Worm (Caenorhabditis elegans) whole organism, young adult: Measurements from ENCODE around the gene acd-4.

Source experiments
- B0035.1 ChIP-seq: sonication (generic microtip); optimal IDR thresholded peaks from 2 replicates; lab custom pipeline; 2016; ENCODE audit warnings: missing genetic modification characterization, mild to moderate bottlenecking, missing compliant biosample characterization, missing genotype, missing genetic modification reagents
- F33H1.4 ChIP-seq: fragments of 200-800 bp; sonication (Bioruptor generic); IDR thresholded peaks from 2 replicates; pipeline ENCODE4 v1.3.6; 2022; ENCODE audit warnings: missing genetic modification reagents, missing genetic modification characterization, missing compliant biosample characterization
- F39B2.1 ChIP-seq: fragments of 200-800 bp; sonication (Bioruptor generic); IDR thresholded peaks from 2 replicates; pipeline ENCODE4 v1.3.6; 2022; ENCODE audit warnings: missing genetic modification reagents, missing genetic modification characterization, missing compliant biosample characterization
- Y53F4B.3 ChIP-seq: fragments of 200-800 bp; sonication (Bioruptor generic); IDR thresholded peaks from 2 replicates; pipeline ENCODE4 v1.3.6; 2022; ENCODE audit warnings: missing genetic modification reagents, missing genetic modification characterization, missing compliant biosample characterization
- Y95B8A.8 ChIP-seq: fragments of 200-800 bp; sonication (Bioruptor generic); IDR thresholded peaks from 2 replicates; pipeline ENCODE4 v1.3.6; 2022; ENCODE audit warnings: missing genetic modification reagents, missing genetic modification characterization, missing compliant biosample characterization
- atf-7 ChIP-seq: sonication (generic microtip); optimal IDR thresholded peaks from 2 replicates; lab custom pipeline; 2017; ENCODE audit warnings: mild to moderate bottlenecking, missing genetic modification characterization, missing compliant biosample characterization
- athp-1 ChIP-seq: sonication (generic microtip); optimal IDR thresholded peaks from 2 replicates; lab custom pipeline; 2017; ENCODE audit warnings: mild to moderate bottlenecking, missing genetic modification characterization, missing compliant biosample characterization
- attf-6 ChIP-seq: fragments of 200-800 bp; sonication (Bioruptor generic); IDR thresholded peaks from 2 replicates; pipeline ENCODE4 v1.3.6; 2022; ENCODE audit warnings: missing genetic modification reagents, missing genetic modification characterization, missing compliant biosample characterization
- bed-2 ChIP-seq: fragments of 200-800 bp; sonication (Bioruptor generic); IDR thresholded peaks from 2 replicates; pipeline ENCODE4 v1.3.6; 2022; ENCODE audit warnings: missing genetic modification reagents, missing genetic modification characterization, missing compliant biosample characterization
- cebp-1 ChIP-seq, 2 experiments: fragments of 200-800 bp in 1 of 2; sonication (Bioruptor generic) in 1 of 2; sonication (generic microtip) in 1 of 2; IDR thresholded peaks in 1 of 2; optimal IDR thresholded peaks in 1 of 2; 2 replicates each; pipeline versions ENCODE4 v1.3.6 to Lab custom; 2017 to 2022; ENCODE audit warnings: missing compliant biosample characterization in 2 of 2, missing genetic modification characterization in 2 of 2, mild to moderate bottlenecking in 1 of 2, missing genetic modification reagents in 1 of 2, moderate library complexity in 1 of 2
- dox-1 ChIP-seq: fragments of 200-800 bp; sonication (Bioruptor generic); IDR thresholded peaks from 2 replicates; pipeline ENCODE4 v1.3.6; 2022; ENCODE audit warnings: missing genetic modification reagents, missing genetic modification characterization, missing compliant biosample characterization
- let-607 ChIP-seq, 2 experiments: fragments of 200-800 bp in 1 of 2; sonication (Bioruptor generic) in 1 of 2; sonication (generic microtip) in 1 of 2; optimal IDR thresholded peaks; 2 replicates each; lab custom pipeline; 2016 to 2018; ENCODE audit warnings: mild to moderate bottlenecking in 2 of 2, missing compliant biosample characterization in 2 of 2, missing genetic modification characterization in 2 of 2, moderate library complexity in 2 of 2, missing genotype in 1 of 2
- lir-1 ChIP-seq: fragments of 200-800 bp; sonication (Bioruptor generic); conservative IDR thresholded peaks from 2 replicates; pipeline ENCODE4 v1.3.6; 2022; ENCODE audit warnings: missing genetic modification reagents, missing genetic modification characterization, missing compliant biosample characterization
- madf-3 ChIP-seq: fragments of 200-800 bp; sonication (Bioruptor generic); IDR thresholded peaks from 2 replicates; pipeline ENCODE4 v1.3.6; 2022; ENCODE audit warnings: missing genetic modification reagents, missing genetic modification characterization, missing compliant biosample characterization
- madf-6 ChIP-seq: fragments of 200-800 bp; sonication (Bioruptor generic); IDR thresholded peaks from 2 replicates; pipeline ENCODE4 v1.3.6; 2022; ENCODE audit warnings: missing genetic modification reagents, missing genetic modification characterization, missing compliant biosample characterization
- madf-8 ChIP-seq: fragments of 200-800 bp; sonication (Bioruptor generic); conservative IDR thresholded peaks from 2 replicates; pipeline ENCODE4 v1.3.6; 2022; ENCODE audit warnings: missing genetic modification reagents, missing genetic modification characterization, missing compliant biosample characterization
- mcd-1 ChIP-seq: fragments of 200-800 bp; sonication (Bioruptor generic); IDR thresholded peaks from 2 replicates; pipeline ENCODE4 v1.3.6; 2022; ENCODE audit warnings: missing genetic modification reagents, missing genetic modification characterization, missing compliant biosample characterization
- mxl-1 ChIP-seq: sonication (generic microtip); optimal IDR thresholded peaks from 2 replicates; lab custom pipeline; 2016; ENCODE audit warnings: missing genetic modification characterization, missing compliant biosample characterization
- nhr-80 ChIP-seq: sonication (generic microtip); optimal IDR thresholded peaks from 2 replicates; lab custom pipeline; 2016; ENCODE audit warnings: missing genetic modification characterization, missing compliant biosample characterization
- nhr-90 ChIP-seq: sonication (generic microtip); optimal IDR thresholded peaks from 2 replicates; lab custom pipeline; 2016; ENCODE audit warnings: missing genotype, mild to moderate bottlenecking, missing genetic modification characterization, missing compliant biosample characterization
- snpc-1.1 ChIP-seq: sonication (generic microtip); optimal IDR thresholded peaks from 2 replicates; lab custom pipeline; 2017; ENCODE audit warnings: missing genetic modification characterization, mild to moderate bottlenecking, missing compliant biosample characterization, antibody characterized with exemption, moderate library complexity, missing genotype, missing genetic modification reagents; ENCODE audit not compliant: insufficient read depth
- somi-1 ChIP-seq: fragments of 200-800 bp; sonication (Bioruptor generic); optimal IDR thresholded peaks from 2 replicates; lab custom pipeline; 2018; ENCODE audit warnings: mild to moderate bottlenecking, missing genetic modification characterization, missing compliant biosample characterization
- sptf-2 ChIP-seq: fragments of 200-800 bp; sonication (Bioruptor generic); optimal IDR thresholded peaks from 2 replicates; lab custom pipeline; 2018; ENCODE audit warnings: mild to moderate bottlenecking, missing genetic modification characterization, missing compliant biosample characterization
- tlf-1 ChIP-seq: fragments of 200-800 bp; sonication (Bioruptor generic); optimal IDR thresholded peaks from 2 replicates; lab custom pipeline; 2018; ENCODE audit warnings: mild to moderate bottlenecking, missing genetic modification characterization, missing compliant biosample characterization
- zfh-2 ChIP-seq: fragments of 200-800 bp; sonication (Bioruptor generic); conservative IDR thresholded peaks from 2 replicates; pipeline ENCODE4 v1.3.6; 2022; ENCODE audit warnings: missing genetic modification reagents, missing genetic modification characterization, missing compliant biosample characterization
- ztf-22 ChIP-seq: fragments of 200-800 bp; sonication (Bioruptor generic); optimal IDR thresholded peaks from 2 replicates; lab custom pipeline; 2018; ENCODE audit warnings: mild to moderate bottlenecking, missing genetic modification characterization, moderate library complexity, missing compliant biosample characterization
- ztf-6 ChIP-seq: fragments of 200-800 bp; sonication (Bioruptor generic); IDR thresholded peaks from 2 replicates; pipeline ENCODE4 v1.3.6; 2022; ENCODE audit warnings: missing genetic modification reagents, missing genetic modification characterization, missing compliant biosample characterization

acd-4 gene

DNA sequence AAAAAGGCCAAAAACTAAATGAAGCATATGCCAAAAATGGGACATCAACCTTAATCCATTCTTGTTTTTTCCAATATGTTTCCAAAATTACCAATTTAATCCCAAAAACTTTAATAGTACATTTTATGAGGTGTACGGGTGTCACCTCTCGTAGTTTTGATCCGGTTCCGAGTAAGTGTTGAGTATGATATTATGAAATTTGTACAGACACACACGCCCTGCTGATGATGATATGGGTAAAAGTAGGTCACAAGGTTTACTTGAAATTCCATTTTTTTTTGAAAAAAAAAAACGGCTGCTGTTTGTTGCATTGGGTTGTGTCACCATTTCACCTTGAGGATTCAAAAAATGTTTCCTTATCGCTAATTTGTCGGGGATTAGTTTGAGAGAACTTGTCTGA, 19.9 kb downstream of the acd-4 start:
- TF ChIP-seq mxl-1 (tag; lab: Kevin White, UChicago) = no peak
- peak; percentile 69; the same call in 1 of the 2 replicates for TF ChIP-seq cebp-1 (GFP tag; IDR thresholded peaks at IDR 0.05; lab: Robert Waterston, UW)
- TF ChIP-seq cebp-1 (tag; optimal IDR thresholded peaks at IDR 0.05; lab: Kevin White, UChicago) = peak; percentile 75

DNA sequence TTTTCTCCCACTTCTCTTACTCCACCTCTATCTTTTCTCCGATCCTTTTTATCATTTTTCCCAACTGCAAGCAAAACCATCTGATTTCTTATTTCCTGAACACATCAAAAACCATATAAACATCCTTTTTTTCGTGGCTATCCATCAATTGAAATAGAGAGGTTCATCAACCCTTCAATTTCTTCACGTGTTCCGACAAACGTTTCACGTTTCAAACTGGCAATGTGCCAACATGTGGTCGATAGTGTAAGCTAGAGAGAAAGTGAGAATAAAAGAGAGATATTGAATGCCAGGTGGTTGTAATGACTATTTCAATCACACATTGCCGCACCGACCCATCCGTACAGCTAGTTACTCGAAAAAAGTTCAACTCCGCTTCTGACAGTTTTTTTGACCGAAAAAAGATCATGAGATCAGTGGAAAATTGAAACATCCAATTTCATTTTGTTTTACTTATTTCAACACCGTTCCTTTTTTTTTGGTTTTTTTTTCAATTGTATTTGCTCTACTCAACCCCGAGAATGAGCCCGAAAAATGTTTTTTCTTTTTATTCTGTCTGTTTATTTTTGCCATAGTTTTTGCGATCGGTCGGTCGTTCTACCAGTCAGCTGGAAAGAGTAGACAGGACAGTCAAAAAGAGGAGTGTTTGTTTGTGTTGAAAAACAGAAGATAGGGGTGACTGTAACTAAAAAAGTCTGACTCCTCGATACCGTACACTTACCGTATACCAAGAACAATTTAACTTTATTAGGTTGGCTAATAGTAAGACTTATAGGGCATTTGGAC, 20.7 kb downstream of the acd-4 start:
- peak; percentile 20 for TF ChIP-seq nhr-80 (tag; lab: Kevin White, UChicago)
- TF ChIP-seq Y53F4B.3 (GFP tag; lab: Robert Waterston, UW) = no peak
- TF ChIP-seq cebp-1 (GFP tag; IDR thresholded peaks at IDR 0.05; lab: Robert Waterston, UW) = no peak
- peak; percentile 10 for TF ChIP-seq cebp-1 (tag; optimal IDR thresholded peaks at IDR 0.05; lab: Kevin White, UChicago)
- peak; percentile 39 for TF ChIP-seq somi-1
- TF ChIP-seq let-607 (tag; optimal IDR thresholded peaks at IDR 0.05; lab: Kevin White, UChicago) = peak in 1 of 2 experiments; percentile 38

DNA sequence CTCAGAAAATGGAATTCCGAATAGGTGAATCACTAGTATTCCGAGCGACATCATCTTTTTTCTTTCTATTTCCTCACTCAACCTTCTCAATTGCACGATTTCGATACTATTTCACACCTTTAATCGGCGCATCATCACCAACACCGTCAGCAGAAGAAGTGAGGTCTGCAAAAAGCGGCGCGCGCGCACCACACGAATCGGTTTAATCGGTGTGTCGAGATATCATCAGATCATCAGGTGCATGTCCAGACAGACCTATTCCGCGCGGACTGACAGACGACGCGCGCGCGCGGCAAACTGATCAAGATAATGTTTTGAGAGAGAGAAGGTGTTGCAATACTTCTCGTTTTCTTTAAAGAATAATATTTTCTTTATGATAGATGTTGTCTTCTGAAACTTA, 22.5 kb downstream of the acd-4 start:
- TF ChIP-seq sptf-2 (GFP tag; lab: Kevin White, UChicago) = no peak
- no peak for TF ChIP-seq lir-1
- TF ChIP-seq madf-6 (GFP tag; lab: Robert Waterston, UW) = no peak
- TF ChIP-seq zfh-2 = peak; percentile 56
- TF ChIP-seq mcd-1 (GFP tag; lab: Robert Waterston, UW) = no peak
- TF ChIP-seq nhr-90 (tag; lab: Kevin White, UChicago) = no peak

DNA sequence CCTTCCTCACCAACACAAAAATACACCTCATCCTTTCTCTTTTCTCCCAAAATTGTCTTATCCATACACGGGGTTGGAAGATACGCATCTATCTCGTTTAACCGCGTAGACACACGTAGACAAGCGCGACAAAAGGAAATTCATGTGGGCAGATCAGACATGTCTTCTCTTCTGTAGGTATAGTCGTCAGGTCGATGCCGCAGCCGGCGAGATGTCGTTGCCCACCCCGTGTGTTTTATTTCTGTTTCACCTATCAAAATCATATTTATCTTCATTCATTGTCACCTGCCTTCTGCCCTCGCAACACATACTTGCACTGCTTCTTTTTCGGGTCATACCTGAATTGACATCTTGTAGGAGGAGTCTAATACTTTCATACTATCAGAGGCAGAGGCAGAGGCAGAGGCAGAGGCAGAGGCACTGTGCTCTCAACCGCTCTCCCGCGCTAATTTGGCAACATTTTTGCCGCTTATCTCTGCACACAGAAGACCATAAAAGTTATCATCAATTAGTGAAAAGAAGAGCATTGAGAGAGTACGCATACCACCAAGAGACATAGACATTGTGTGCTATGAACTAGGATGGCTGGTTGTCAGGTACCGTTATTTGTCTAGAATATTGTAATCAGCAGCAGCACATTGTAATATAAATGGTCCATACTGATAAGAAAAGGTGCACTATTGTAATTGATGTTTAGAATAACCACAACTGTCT, 23.4 kb downstream of the acd-4 start:
- TF ChIP-seq bed-2 (no peak), cebp-1 (GFP tag; IDR thresholded peaks at IDR 0.05; lab: Robert Waterston, UW) (no peak), cebp-1 (tag; optimal IDR thresholded peaks at IDR 0.05; lab: Kevin White, UChicago) (peak; percentile 48), B0035.1 (tag; lab: Kevin White, UChicago) (no peak), ztf-6 (no peak), attf-6 (GFP tag; lab: Robert Waterston, UW) (no peak), mcd-1 (GFP tag; lab: Robert Waterston, UW) (no peak), F39B2.1 (GFP tag; lab: Robert Waterston, UW) (no peak), snpc-1.1 (tag; lab: Kevin White, UChicago) (no peak), atf-7 (no peak), Y95B8A.8 (GFP tag; lab: Robert Waterston, UW) (no peak), madf-8 (no peak), madf-3 (GFP tag; lab: Robert Waterston, UW) (no peak), dox-1 (peak; percentile 73), sptf-2 (GFP tag; lab: Kevin White, UChicago) (no peak), athp-1 (no peak), F33H1.4 (GFP tag; lab: Robert Waterston, UW) (no peak), tlf-1 (GFP tag; lab: Kevin White, UChicago) (no peak), ztf-22 (peak; percentile 27), nhr-80 (tag; lab: Kevin White, UChicago) (peak; percentile 98)
- TF ChIP-seq, all 124 proteins: peak for 4
